Fruit fly (Drosophila melanogaster) whole organism, adult: ENCODE results near the gene CG14400.

ENCODE experiments used
- Hr96 ChIP-seq: fragments of 200-800 bp; sonication (Bioruptor generic); optimal IDR thresholded peaks from 2 replicates; lab custom pipeline; 2016; ENCODE audit warnings: missing biosample characterization, missing genetic modification characterization
- pad ChIP-seq: fragments of 200-800 bp; sonication (Bioruptor generic); optimal IDR thresholded peaks from 3 replicates; lab custom pipeline; 2017; ENCODE audit warnings: missing biosample characterization, missing genetic modification characterization, mild to moderate bottlenecking, moderate library complexity, missing genetic modification reagents

DNA sequence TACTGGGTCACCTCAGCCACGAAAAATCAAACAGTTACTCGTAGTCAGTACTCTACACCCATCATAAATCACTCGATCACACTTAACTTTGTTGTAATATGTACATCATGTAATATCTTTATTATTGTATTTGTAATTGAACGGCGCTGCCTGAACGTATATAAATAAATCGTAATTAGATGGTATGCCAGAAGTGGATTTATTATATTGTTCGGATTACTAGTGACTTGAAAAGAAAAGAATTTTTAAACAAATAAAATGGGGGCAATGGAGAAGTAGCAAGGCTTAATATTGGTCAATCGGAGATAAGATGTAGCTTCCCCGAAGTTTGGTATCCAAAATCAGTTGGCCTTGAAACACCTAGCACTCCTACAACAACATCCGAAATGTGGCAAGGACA lies 8.7 kb downstream of the CG14400 start, which contains the start of gene CG14402:
- TF ChIP-seq pad (GFP tag; lab: Kevin White, UChicago) (no peak), Hr96 (GFP tag; lab: Kevin White, UChicago) (no peak)
